Worm (Caenorhabditis elegans) whole organism, L4 larva: ENCODE data around the gene lin-48.

Source experiments
- Y75B8A.6 ChIP-seq: fragments of 200-800 bp; sonication (Bioruptor generic); IDR thresholded peaks from 2 replicates; pipeline ENCODE4 v1.3.6; 2022; ENCODE audit warnings: missing genetic modification reagents, missing genetic modification characterization, missing compliant biosample characterization
- aha-1 ChIP-seq: fragments of 150-350 bp; peaks from one replicate; lab custom pipeline; 2014; ENCODE audit warnings: missing biosample characterization, missing genetic modification characterization
- ceh-32 ChIP-seq: sonication (generic microtip); optimal IDR thresholded peaks from 2 replicates; lab custom pipeline; 2016; ENCODE audit warnings: mild to moderate bottlenecking, missing genetic modification characterization, missing compliant biosample characterization; ENCODE audit not compliant: poor library complexity
- ceh-62 ChIP-seq: sonication (generic microtip); optimal IDR thresholded peaks from 2 replicates; lab custom pipeline; 2017; ENCODE audit warnings: missing biosample characterization, missing genetic modification characterization
- ces-1 ChIP-seq: fragments of 150-350 bp; sonication (generic microtip); optimal IDR thresholded peaks from 4 replicates; lab custom pipeline; 2014; ENCODE audit warnings: missing biosample characterization, missing genetic modification reagents, missing genetic modification characterization
- dpl-1 ChIP-seq: fragments of 150-350 bp; optimal IDR thresholded peaks from 2 replicates; lab custom pipeline; 2014; ENCODE audit warnings: missing biosample characterization, missing genetic modification reagents, missing genetic modification characterization
- duxl-1 ChIP-seq: sonication (generic microtip); optimal IDR thresholded peaks from 2 replicates; lab custom pipeline; 2016; ENCODE audit warnings: mild to moderate bottlenecking, missing genetic modification characterization, moderate library complexity, missing compliant biosample characterization; ENCODE audit not compliant: poor library complexity
- egl-27 ChIP-seq: sonication (generic microtip); optimal IDR thresholded peaks from 3 replicates; lab custom pipeline; 2017; ENCODE audit warnings: missing biosample characterization, missing genetic modification reagents, missing genetic modification characterization
- hif-1 ChIP-seq, 2 experiments: sonication (generic microtip); optimal IDR thresholded peaks; 2 replicates each; lab custom pipeline; 2016 to 2017; ENCODE audit warnings: missing compliant biosample characterization in 2 of 2, missing genetic modification characterization in 2 of 2, missing genetic modification reagents in 2 of 2, missing genotype in 2 of 2, mild to moderate bottlenecking in 1 of 2
- hlh-30 ChIP-seq: sonication (generic microtip); optimal IDR thresholded peaks from 2 replicates; lab custom pipeline; 2017; ENCODE audit warnings: antibody characterized with exemption, mild to moderate bottlenecking, missing genetic modification characterization, missing compliant biosample characterization; ENCODE audit not compliant: insufficient read depth
- jun-1 ChIP-seq: fragments of 150-350 bp; optimal IDR thresholded peaks from 2 replicates; lab custom pipeline; 2014; ENCODE audit warnings: missing biosample characterization, missing genetic modification reagents, missing genetic modification characterization
- lim-7 ChIP-seq: fragments of 200-800 bp; sonication (Bioruptor generic); IDR thresholded peaks from 2 replicates; pipeline ENCODE4 v1.3.6; 2022; ENCODE audit warnings: missing genetic modification characterization, missing compliant biosample characterization
- mdt-29 ChIP-seq: fragments of 200-800 bp; sonication (Bioruptor generic); IDR thresholded peaks from 2 replicates; pipeline ENCODE4 v1.3.6; 2022; ENCODE audit warnings: missing genetic modification reagents, missing genetic modification characterization, missing compliant biosample characterization
- mep-1 ChIP-seq: fragments of 150-350 bp; sonication (generic microtip); optimal IDR thresholded peaks from 3 replicates; lab custom pipeline; 2014; ENCODE audit warnings: missing biosample characterization, missing genetic modification characterization
- nhr-237 ChIP-seq: sonication (generic microtip); optimal IDR thresholded peaks from 2 replicates; lab custom pipeline; 2017; ENCODE audit warnings: missing biosample characterization, missing genetic modification characterization
- nhr-6 ChIP-seq: fragments of 150-350 bp; optimal IDR thresholded peaks from 2 replicates; lab custom pipeline; 2014; ENCODE audit warnings: missing biosample characterization, missing genetic modification characterization
- nhr-77 ChIP-seq: fragments of 150-350 bp; optimal IDR thresholded peaks from 2 replicates; lab custom pipeline; 2014; ENCODE audit warnings: missing biosample characterization, missing genetic modification characterization
- php-3 ChIP-seq: fragments of 200-800 bp; sonication (Bioruptor generic); IDR thresholded peaks from 2 replicates; pipeline ENCODE4 v1.3.6; 2022; ENCODE audit warnings: missing genetic modification reagents, missing genetic modification characterization, missing compliant biosample characterization
- pqm-1 ChIP-seq: sonication (generic microtip); optimal IDR thresholded peaks from 2 replicates; lab custom pipeline; 2017; ENCODE audit warnings: missing biosample characterization, missing genetic modification characterization
- saeg-2 ChIP-seq: fragments of 200-800 bp; sonication (Bioruptor generic); IDR thresholded peaks from 2 replicates; pipeline ENCODE4 v1.3.6; 2022; ENCODE audit warnings: missing genetic modification reagents, missing genetic modification characterization, missing compliant biosample characterization
- unc-62 ChIP-seq, 3 experiments: fragments of 150-350 bp in 1 of 3; sonication (generic microtip); optimal IDR thresholded peaks in 2 of 3; peaks in 1 of 3; 1 replicate in 1 of 3; 2 replicates in 2 of 3; lab custom pipeline; 2014 to 2017; ENCODE audit warnings: missing biosample characterization in 3 of 3, missing genetic modification characterization in 3 of 3, missing genetic modification reagents in 3 of 3, missing genotype in 1 of 3
- zag-1 ChIP-seq: fragments of 150-350 bp; optimal IDR thresholded peaks from 2 replicates; lab custom pipeline; 2014; ENCODE audit warnings: missing biosample characterization, missing genetic modification characterization
- zfp-2 ChIP-seq: sonication (generic microtip); optimal IDR thresholded peaks from 2 replicates; lab custom pipeline; 2016; ENCODE audit warnings: mild to moderate bottlenecking, missing genetic modification characterization, missing compliant biosample characterization

Gene lin-48

DNA sequence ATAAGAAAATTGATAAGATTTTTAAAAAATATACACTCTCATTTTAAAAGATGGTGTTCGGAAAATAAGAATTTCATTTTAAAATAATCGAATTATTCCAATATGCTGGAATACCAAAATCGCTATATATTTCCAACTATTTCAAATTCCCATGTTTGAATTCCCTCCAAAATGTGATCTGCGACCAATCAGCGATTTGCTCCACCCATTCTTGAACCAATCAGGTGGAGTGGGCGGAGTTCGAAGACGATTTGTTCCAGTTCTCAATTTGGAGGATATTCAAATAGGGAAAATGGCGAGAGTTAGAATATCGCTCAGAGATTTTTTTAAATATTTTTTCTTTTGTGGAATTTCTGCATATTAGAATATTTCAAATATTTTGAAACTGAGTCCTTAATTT, 45.6 kb downstream of the lin-48 start:
- TF ChIP-seq zfp-2 (tag; lab: Kevin White, UChicago) (no peak), nhr-6 (tag; lab: Kevin White, UChicago) (no peak), mep-1 (tag; lab: Kevin White, UChicago) (peak; percentile 1), mdt-29 (GFP tag; lab: Robert Waterston, UW) (no peak), ces-1 (GFP tag; lab: Kevin White, UChicago) (no peak), dpl-1 (GFP tag; lab: Kevin White, UChicago) (peak; percentile 40), php-3 (GFP tag; lab: Robert Waterston, UW) (no peak), nhr-77 (tag; lab: Kevin White, UChicago) (no peak), saeg-2 (GFP tag; lab: Robert Waterston, UW) (no peak), hif-1 (tag; optimal IDR thresholded peaks at IDR 0.05; lab: Kevin White, UChicago) (no peak), nhr-237 (no peak), ceh-32 (tag; lab: Kevin White, UChicago) (no peak), aha-1 (tag; lab: Kevin White, UChicago) (peak; percentile 49), duxl-1 (tag; lab: Kevin White, UChicago) (no peak), hlh-30 (no peak), ceh-62 (tag; lab: Kevin White, UChicago) (no peak), zag-1 (no peak), egl-27 (tag; lab: Kevin White, UChicago) (no peak), Y75B8A.6 (GFP tag; lab: Robert Waterston, UW) (no peak), lim-7 (GFP tag; lab: Robert Waterston, UW) (0 out of 2 replicates have a peak, but pooled peaks have one; percentile 31), jun-1 (tag; lab: Kevin White, UChicago) (no peak)

DNA sequence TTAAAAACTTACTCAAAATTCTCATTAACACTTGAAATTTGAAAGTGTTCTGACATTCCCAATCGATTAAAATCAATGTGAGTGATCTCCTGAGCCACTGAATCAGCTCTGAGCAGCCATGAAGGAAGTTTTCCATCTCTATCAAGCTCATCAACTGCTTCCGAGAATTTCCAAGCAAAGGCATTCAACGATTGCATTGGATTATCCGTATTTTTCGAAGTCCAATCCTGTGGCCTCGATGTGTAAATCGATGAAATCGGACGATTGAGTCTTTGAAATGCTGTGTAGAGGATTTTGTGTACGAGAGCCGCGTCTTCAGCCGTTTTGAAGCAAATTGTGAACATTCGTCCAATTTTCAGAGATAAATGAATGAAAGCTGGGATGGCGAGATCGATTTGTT, 50.7 kb downstream of the lin-48 start:
- TF ChIP-seq unc-62 (GFP tag; optimal IDR thresholded peaks at IDR 0.05 in 1 of 2; lab: Kevin White, UChicago) (peak in 1 of 2 experiments; percentile 34), unc-62 (tag; optimal IDR thresholded peaks at IDR 0.05; lab: Kevin White, UChicago) (no peak), pqm-1 (tag; lab: Kevin White, UChicago) (no peak), aha-1 (tag; lab: Kevin White, UChicago) (peak; percentile 21)
